Worm (Caenorhabditis elegans) whole organism, mixed stage, embryonic: Measurements from ENCODE around the gene pxf-1.

Experiments used
- ces-1 ChIP-seq: fragments of 150-350 bp; optimal IDR thresholded peaks from 2 replicates; lab custom pipeline; 2014; ENCODE audit warnings: missing biosample characterization, missing genetic modification reagents, missing genetic modification characterization
- lsy-2 ChIP-seq: fragments of 150-350 bp; optimal IDR thresholded peaks from 2 replicates; lab custom pipeline; 2014; ENCODE audit warnings: missing biosample characterization, missing genetic modification characterization
- unc-120 ChIP-seq: sonication (generic microtip); optimal IDR thresholded peaks from 2 replicates; lab custom pipeline; 2017; ENCODE audit warnings: missing genetic modification characterization, missing compliant biosample characterization; ENCODE audit not compliant: poor library complexity, severe bottlenecking
- ztf-11 ChIP-seq: fragments of 150-350 bp; optimal IDR thresholded peaks from 2 replicates; lab custom pipeline; 2014; ENCODE audit warnings: missing biosample characterization, missing genetic modification characterization

- TF ChIP-seq lsy-2 (no peak), unc-120 (tag; lab: Kevin White, UChicago) (no peak), ztf-11 (tag; lab: Kevin White, UChicago) (no peak), ces-1 (GFP tag; lab: Kevin White, UChicago) (no peak)
Measured at ce11 chrIV:10223723-10224122, 49.6 kb upstream of the pxf-1 start, which contains the start of gene nas-12.
